Fruit fly (Drosophila melanogaster): ENCODE results near the gene gish.

gish gene

DNA sequence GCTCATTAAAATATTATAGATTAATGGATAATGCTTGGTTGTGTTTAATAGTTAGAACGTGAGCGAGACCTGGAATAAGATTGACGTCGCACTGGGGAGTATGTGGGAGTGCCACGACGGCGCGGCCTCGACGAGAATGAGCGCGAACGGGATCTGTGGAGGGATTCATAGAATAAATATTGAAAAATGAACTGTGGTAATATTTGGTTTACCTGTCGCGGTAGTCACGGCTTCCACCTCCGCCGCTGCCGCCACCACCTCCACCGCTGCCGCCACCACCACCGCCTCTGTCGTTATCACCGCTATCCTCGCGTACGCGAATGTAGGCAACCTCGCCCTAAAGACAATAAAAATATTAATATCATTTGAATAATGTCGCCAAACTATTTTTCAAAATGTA lies 68.4 kb downstream of the gish start:
- TF ChIP-seq Eip93F (GFP tag; optimal IDR thresholded peaks at IDR 0.05) (no peak), Hr39 (GFP tag; optimal IDR thresholded peaks at IDR 0.05) (no peak), CG11294 (GFP tag; IDR thresholded peaks at IDR 0.05) (0 out of 2 replicates have a peak, but pooled peaks have one; percentile 8), net (GFP tag; optimal IDR thresholded peaks at IDR 0.05) (no peak), eg (GFP tag; IDR thresholded peaks at IDR 0.05) (peak; percentile 60; the same call in 2 of the 3 replicates), Ets96B (tag; optimal IDR thresholded peaks at IDR 0.05) (no peak), CG7368 (GFP tag; optimal IDR thresholded peaks at IDR 0.05) (no peak), CG8319 (GFP tag; optimal IDR thresholded peaks at IDR 0.05) (no peak), CG3032 (tag; optimal IDR thresholded peaks at IDR 0.05) (peak; percentile 10), ss (GFP tag; optimal IDR thresholded peaks at IDR 0.05) (peak in 1 of 2 experiments; percentile 80), CG6808 (GFP tag; optimal IDR thresholded peaks at IDR 0.05) (peak; percentile 42), Sox15 (GFP tag; optimal IDR thresholded peaks at IDR 0.05) (no peak), CG9139 (GFP tag; optimal IDR thresholded peaks at IDR 0.05) (peak; percentile 34), CG15336 (GFP tag; IDR thresholded peaks at IDR 0.05) (0 out of 2 replicates have a peak, but pooled peaks have one; percentile 28), spab (GFP tag; optimal IDR thresholded peaks at IDR 0.05) (peak; percentile 25), Eip78C (GFP tag) (peak; percentile 71), Sox14 (GFP tag; optimal IDR thresholded peaks at IDR 0.05) (no peak), topi (GFP tag; optimal IDR thresholded peaks at IDR 0.05) (no peak), CG3919 (GFP tag; optimal IDR thresholded peaks at IDR 0.05) (peak; percentile 2), CG1621 (tag; optimal IDR thresholded peaks at IDR 0.05) (peak; percentile 6), Hr38 (GFP tag; optimal IDR thresholded peaks at IDR 0.05) (no peak), svp (GFP tag) (no peak), CG6163 (GFP tag; IDR thresholded peaks at IDR 0.05) (peak; percentile 53; the same call in 1 of the 3 replicates), acj6 (GFP tag; optimal IDR thresholded peaks at IDR 0.05) (no peak), Blimp-1 (GFP tag; optimal IDR thresholded peaks at IDR 0.05) (no peak)

DNA sequence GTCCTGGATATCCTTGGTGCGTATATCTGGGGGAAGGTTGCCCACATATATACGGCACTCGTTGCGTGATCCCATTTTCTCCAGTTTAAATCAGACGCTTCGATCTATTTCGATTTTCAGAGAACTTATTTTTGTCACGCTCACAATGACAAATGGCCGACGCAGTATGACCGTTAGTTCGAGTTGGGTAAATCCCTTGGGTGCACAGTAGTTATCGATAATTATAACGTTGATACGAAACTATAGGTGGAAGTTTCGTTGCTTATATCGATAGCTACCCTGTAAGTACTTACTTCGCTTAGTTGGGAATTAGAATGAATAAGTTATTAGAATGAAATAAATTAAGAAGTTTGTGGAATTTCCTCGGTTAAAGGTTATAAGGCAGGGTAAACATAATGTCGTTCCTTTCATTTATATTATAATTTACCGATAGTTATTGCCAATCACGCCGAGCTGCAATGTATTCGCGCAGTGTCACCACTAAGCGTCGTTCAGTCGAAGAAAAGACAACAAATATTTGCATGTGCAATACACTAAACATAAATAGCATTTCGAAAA lies 69.6 kb downstream of the gish start, which contains the start of the genes SF2 and pad:
TSS of gene SF2 (minus strand) at position 172 of the 558 bp plus-strand sequence.
TSS of gene pad (plus strand) at position 502 of the 558 bp plus-strand sequence.
- TF ChIP-seq CG3032 (tag; optimal IDR thresholded peaks at IDR 0.05) = peak; percentile 76
- TF ChIP-seq Blimp-1 (GFP tag; optimal IDR thresholded peaks at IDR 0.05) = no peak
- TF ChIP-seq Lpt (GFP tag; optimal IDR thresholded peaks at IDR 0.05) = peak; percentile 24
- TF ChIP-seq CG32006 (GFP tag; optimal IDR thresholded peaks at IDR 0.05) = no peak
- TF ChIP-seq CG6163 (GFP tag; IDR thresholded peaks at IDR 0.05) = peak; percentile 37; the same call in 1 of the 3 replicates
- TF ChIP-seq eg (GFP tag; IDR thresholded peaks at IDR 0.05) = peak; percentile 55; the same call in 2 of the 3 replicates
- TF ChIP-seq net (GFP tag; optimal IDR thresholded peaks at IDR 0.05) = peak; percentile 31
- peak in 1 of 2 experiments; percentile 4 for TF ChIP-seq salr (GFP tag; optimal IDR thresholded peaks at IDR 0.05)
- TF ChIP-seq achi (GFP tag; optimal IDR thresholded peaks at IDR 0.05) = no peak
- TF ChIP-seq pdm3 (GFP tag; optimal IDR thresholded peaks at IDR 0.05) = no peak
- TF ChIP-seq CG34406 (GFP tag; optimal IDR thresholded peaks at IDR 0.05) = peak; percentile 60
- peak; percentile 70 for TF ChIP-seq CG6808 (GFP tag; optimal IDR thresholded peaks at IDR 0.05)
- TF ChIP-seq Sox102F (GFP tag; optimal IDR thresholded peaks at IDR 0.05) = no peak
- TF ChIP-seq dac (GFP tag; optimal IDR thresholded peaks at IDR 0.05) = no peak
- peak; percentile 82 for TF ChIP-seq Eip75B (GFP tag; optimal IDR thresholded peaks at IDR 0.05)
- peak; percentile 23; the same call in 1 of the 2 replicates for TF ChIP-seq Gug (GFP tag; IDR thresholded peaks at IDR 0.05)
- TF ChIP-seq cyc (GFP tag; optimal IDR thresholded peaks at IDR 0.05) = peak; percentile 78
- peak; percentile 60 for TF ChIP-seq CG11762 (GFP tag; optimal IDR thresholded peaks at IDR 0.05; ENCODE audit: insufficient read depth)
- peak; percentile 86 for TF ChIP-seq CG31627 (GFP tag; optimal IDR thresholded peaks at IDR 0.05)
- peak; percentile 80 for TF ChIP-seq Ets21C (GFP tag; optimal IDR thresholded peaks at IDR 0.05)
- no peak for TF ChIP-seq Smox (GFP tag; optimal IDR thresholded peaks at IDR 0.05)
- no peak for TF ChIP-seq fd85E (GFP tag; optimal IDR thresholded peaks at IDR 0.05)
- peak; percentile 81 for TF ChIP-seq Hr4 (GFP tag; optimal IDR thresholded peaks at IDR 0.05)
- peak; percentile 90 for TF ChIP-seq Eip78C (GFP tag)
- TF ChIP-seq Hr39 (GFP tag; optimal IDR thresholded peaks at IDR 0.05) = peak; percentile 85
- TF ChIP-seq CG6276 (GFP tag; optimal IDR thresholded peaks at IDR 0.05) = no peak
- TF ChIP-seq CG1621 (tag; optimal IDR thresholded peaks at IDR 0.05) = peak; percentile 26
- peak; percentile 84 for TF ChIP-seq Sox14 (GFP tag; optimal IDR thresholded peaks at IDR 0.05)
- peak in 1 of 2 experiments; percentile 75 for TF ChIP-seq ss (GFP tag; optimal IDR thresholded peaks at IDR 0.05)
- peak; percentile 59 for TF ChIP-seq Ets96B (tag; optimal IDR thresholded peaks at IDR 0.05)
- TF ChIP-seq Met (GFP tag; optimal IDR thresholded peaks at IDR 0.05) = no peak
- peak; percentile 69 for TF ChIP-seq CG11902 (GFP tag; optimal IDR thresholded peaks at IDR 0.05)
- peak; percentile 87 for TF ChIP-seq esn (GFP tag; optimal IDR thresholded peaks at IDR 0.05)
- TF ChIP-seq Eip93F (GFP tag; optimal IDR thresholded peaks at IDR 0.05) = peak; percentile 67
- peak; percentile 76 for TF ChIP-seq CG3919 (GFP tag; optimal IDR thresholded peaks at IDR 0.05)
- TF ChIP-seq fkh (GFP tag; optimal IDR thresholded peaks at IDR 0.05) = peak; percentile 95
- TF ChIP-seq CG15336 (GFP tag; IDR thresholded peaks at IDR 0.05) = no peak
